Worm (Caenorhabditis elegans): Measurements from ENCODE around the gene nhr-55.

ce11 chrV:482860-483259 lies 4.9 kb downstream of the nhr-55 start:
- TF ChIP-seq elt-1 (tag; optimal IDR thresholded peaks at IDR 0.05; ENCODE audit: borderline replicate concordance, insufficient read depth) (no peak), sptf-1 (tag; optimal IDR thresholded peaks at IDR 0.05) (no peak), flh-1 (GFP tag; optimal IDR thresholded peaks at IDR 0.05) (no peak), mls-2 (tag; optimal IDR thresholded peaks at IDR 0.05) (no peak), mep-1 (tag; optimal IDR thresholded peaks at IDR 0.05) (no peak), lin-13 (tag; optimal IDR thresholded peaks at IDR 0.05) (no peak), pha-4 (tag; optimal IDR thresholded peaks at IDR 0.05) (no peak), mab-5 (tag; optimal IDR thresholded peaks at IDR 0.05) (no peak), unc-62 (GFP tag; optimal IDR thresholded peaks at IDR 0.05) (no peak), blmp-1 (tag; optimal IDR thresholded peaks at IDR 0.05) (no peak)

All from whole organism, mixed stage, embryonic.